Worm (Caenorhabditis elegans): ENCODE data around the gene F54F11.1.

Gene F54F11.1

DNA sequence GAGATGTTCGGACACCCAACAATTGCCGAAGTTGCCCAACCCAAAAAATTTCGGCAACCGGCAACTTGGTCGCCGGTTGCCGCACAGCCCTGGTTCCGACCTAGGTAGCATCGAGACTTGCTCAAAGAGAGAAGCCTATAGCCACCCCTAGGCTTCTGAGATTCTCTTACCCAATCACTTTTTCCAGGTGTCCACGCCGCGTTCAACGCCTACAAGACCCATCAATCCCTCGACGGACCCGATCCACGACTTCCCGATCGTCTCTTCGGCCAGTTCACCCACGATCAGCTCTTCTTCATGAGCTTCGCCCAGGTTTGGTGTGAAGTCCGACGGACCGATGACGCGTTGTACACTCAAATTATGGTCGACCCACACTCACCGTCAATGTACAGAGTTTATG lies 12.1 kb downstream of the F54F11.1 start:
- no peak for TF ChIP-seq tab-1 (GFP tag; IDR thresholded peaks at IDR 0.05)

DNA sequence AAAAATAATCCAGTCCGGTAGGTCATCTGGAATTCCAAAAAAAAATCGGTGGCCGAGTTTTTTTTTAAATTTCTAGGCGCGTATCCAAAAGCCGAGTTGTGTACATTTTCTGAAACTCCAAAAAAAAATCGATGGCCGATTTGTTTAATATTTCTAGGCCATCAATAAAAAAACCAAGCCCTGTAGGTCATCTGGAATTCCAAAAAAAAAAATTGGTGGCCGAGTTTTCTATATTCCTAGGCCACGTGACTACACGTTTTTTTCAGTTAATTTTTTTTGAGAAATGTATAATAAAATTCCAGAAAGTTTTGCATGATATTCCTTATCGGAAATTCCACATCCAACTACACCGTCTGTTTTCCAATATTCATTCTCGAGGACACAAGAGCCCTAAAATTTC lies 13.8 kb downstream of the F54F11.1 start, which contains the start of gene sre-45:
Gene sre-45 (plus strand): TSS at position 301 of the 400 bp plus-strand sequence.
- no peak for TF ChIP-seq T22C8.4 (GFP tag; IDR thresholded peaks at IDR 0.05)

DNA sequence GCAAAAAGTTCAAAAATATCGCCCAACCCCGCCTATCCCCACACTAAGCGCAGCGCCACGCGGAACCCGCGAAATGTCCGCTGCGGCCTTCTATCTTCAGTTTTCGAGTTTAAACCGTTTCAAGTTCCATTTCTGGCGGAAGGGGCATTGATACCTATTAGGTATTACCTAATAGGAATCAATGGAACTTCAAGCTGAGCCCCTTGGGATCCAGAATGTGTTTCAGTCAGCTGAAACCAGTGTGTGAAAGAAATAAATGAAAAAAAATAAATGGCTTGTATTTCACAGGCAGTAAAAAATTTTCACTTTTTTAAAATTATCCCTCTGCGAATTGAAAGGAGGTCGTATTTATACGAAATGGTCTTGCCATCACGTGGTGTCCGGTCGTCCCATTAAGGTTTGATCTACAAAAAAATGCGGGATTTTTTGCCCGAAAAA lies 17.4 kb downstream of the F54F11.1 start:
- TF ChIP-seq cog-1 (tag; optimal IDR thresholded peaks at IDR 0.05), result no peak
- no peak for TF ChIP-seq T22C8.4 (GFP tag; IDR thresholded peaks at IDR 0.05)
- no peak for TF ChIP-seq med-1 (GFP tag; optimal IDR thresholded peaks at IDR 0.05; ENCODE audit: insufficient read depth)
- TF ChIP-seq ztf-29 (GFP tag; IDR thresholded peaks at IDR 0.05), result no peak

ce11 chrII:13521977-13522404 lies 18.2 kb downstream of the F54F11.1 start:
- no peak for TF ChIP-seq ref-1 (GFP tag; conservative IDR thresholded peaks at IDR 0.05)
- no peak for TF ChIP-seq T22C8.4 (GFP tag; IDR thresholded peaks at IDR 0.05)
- no peak for TF ChIP-seq ztf-29 (GFP tag; IDR thresholded peaks at IDR 0.05)
- no peak for TF ChIP-seq cog-1 (tag; optimal IDR thresholded peaks at IDR 0.05)
- TF ChIP-seq tab-1 (GFP tag; IDR thresholded peaks at IDR 0.05), result no peak
- no peak for TF ChIP-seq med-1 (GFP tag; optimal IDR thresholded peaks at IDR 0.05; ENCODE audit: insufficient read depth)
- no peak for TF ChIP-seq klf-2 (GFP tag; conservative IDR thresholded peaks at IDR 0.05)
- no peak for TF ChIP-seq flt-1 (GFP tag; IDR thresholded peaks at IDR 0.05)
- TF ChIP-seq ztf-23 (GFP tag; IDR thresholded peaks at IDR 0.05), result no peak

DNA sequence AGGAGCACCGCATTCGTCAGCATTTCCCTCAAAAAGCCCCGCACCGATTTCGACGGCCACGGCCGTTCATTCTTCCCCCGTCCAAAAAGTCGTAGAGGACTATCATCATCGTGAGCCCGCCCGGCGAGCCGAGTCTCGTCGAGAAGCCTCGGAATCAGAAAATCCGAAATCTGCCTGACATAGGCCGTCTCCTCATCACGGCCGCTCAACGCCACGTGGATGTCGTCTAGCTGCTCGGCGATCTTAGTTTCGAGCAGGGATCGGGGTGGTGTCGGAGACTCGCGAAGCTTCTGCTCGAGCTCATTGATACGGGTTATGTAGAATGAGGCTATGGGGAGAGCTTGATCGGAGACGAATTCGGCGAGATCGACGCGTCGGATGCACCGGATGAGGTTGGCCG lies 25.4 kb downstream of the F54F11.1 start:
- TF ChIP-seq med-1 (GFP tag; optimal IDR thresholded peaks at IDR 0.05; ENCODE audit: insufficient read depth) (no peak), cog-1 (tag; optimal IDR thresholded peaks at IDR 0.05) (no peak), tab-1 (GFP tag; IDR thresholded peaks at IDR 0.05) (no peak), T22C8.4 (GFP tag; IDR thresholded peaks at IDR 0.05) (no peak), ztf-29 (GFP tag; IDR thresholded peaks at IDR 0.05) (no peak), ztf-23 (GFP tag; IDR thresholded peaks at IDR 0.05) (no peak), flt-1 (GFP tag; IDR thresholded peaks at IDR 0.05) (no peak), ref-1 (GFP tag; conservative IDR thresholded peaks at IDR 0.05) (no peak), klf-2 (GFP tag; conservative IDR thresholded peaks at IDR 0.05) (no peak)

- no peak for TF ChIP-seq ztf-29 (GFP tag; IDR thresholded peaks at IDR 0.05)
- TF ChIP-seq T22C8.4 (GFP tag; IDR thresholded peaks at IDR 0.05), result no peak
- no peak for TF ChIP-seq klf-2 (GFP tag; conservative IDR thresholded peaks at IDR 0.05)
- no peak for TF ChIP-seq med-1 (GFP tag; optimal IDR thresholded peaks at IDR 0.05; ENCODE audit: insufficient read depth)
- no peak for TF ChIP-seq tab-1 (GFP tag; IDR thresholded peaks at IDR 0.05)
- TF ChIP-seq ref-1 (GFP tag; conservative IDR thresholded peaks at IDR 0.05), result no peak
- no peak for TF ChIP-seq flt-1 (GFP tag; IDR thresholded peaks at IDR 0.05)
- TF ChIP-seq cog-1 (tag; optimal IDR thresholded peaks at IDR 0.05), result no peak
- TF ChIP-seq ztf-23 (GFP tag; IDR thresholded peaks at IDR 0.05), result no peak
Measured at ce11 chrII:13530657-13531056, 26.9 kb downstream of the F54F11.1 start.

- no peak for TF ChIP-seq klf-2 (GFP tag; conservative IDR thresholded peaks at IDR 0.05)
- TF ChIP-seq tab-1 (GFP tag; IDR thresholded peaks at IDR 0.05), result no peak
- no peak for TF ChIP-seq ztf-23 (GFP tag; IDR thresholded peaks at IDR 0.05)
Measured at ce11 chrII:13531118-13531517, 27.4 kb downstream of the F54F11.1 start, which contains the start of gene snx-14. Gene snx-14, minus strand, starts transcription at chrII:13531218.

DNA sequence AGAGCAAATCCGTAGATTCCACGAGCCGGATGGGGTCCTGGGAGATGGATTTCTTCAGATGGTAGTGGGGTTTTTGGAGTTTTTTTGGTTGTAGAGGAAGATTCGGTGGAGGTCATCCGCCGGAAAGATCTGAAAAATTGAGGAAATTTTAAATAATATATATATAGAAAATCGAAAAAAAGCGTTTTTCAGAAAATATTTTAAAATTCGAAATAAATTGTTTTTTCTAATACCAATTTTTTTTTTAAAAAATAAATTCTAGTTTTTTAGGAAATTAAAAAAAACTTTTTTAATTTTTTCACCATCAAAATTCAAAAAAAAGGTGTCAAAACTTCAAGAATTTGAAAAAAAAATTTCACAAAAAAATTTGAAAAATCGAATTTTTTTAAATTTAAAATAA lies 37.2 kb downstream of the F54F11.1 start, which contains the start of the genes noa-1 and Y48E1B.17:
Gene noa-1 (minus strand): TSS at position 101 of the 400 bp plus-strand sequence.
Gene Y48E1B.17 (minus strand): TSS at position 129 of the 400 bp plus-strand sequence.
- TF ChIP-seq ztf-23 (GFP tag; IDR thresholded peaks at IDR 0.05), result no peak
- no peak for TF ChIP-seq med-1 (GFP tag; optimal IDR thresholded peaks at IDR 0.05; ENCODE audit: insufficient read depth)
- no peak for TF ChIP-seq ref-1 (GFP tag; conservative IDR thresholded peaks at IDR 0.05)
- TF ChIP-seq ztf-29 (GFP tag; IDR thresholded peaks at IDR 0.05), result no peak
- TF ChIP-seq T22C8.4 (GFP tag; IDR thresholded peaks at IDR 0.05), result no peak
- no peak for TF ChIP-seq tab-1 (GFP tag; IDR thresholded peaks at IDR 0.05)
- no peak for TF ChIP-seq flt-1 (GFP tag; IDR thresholded peaks at IDR 0.05)

DNA sequence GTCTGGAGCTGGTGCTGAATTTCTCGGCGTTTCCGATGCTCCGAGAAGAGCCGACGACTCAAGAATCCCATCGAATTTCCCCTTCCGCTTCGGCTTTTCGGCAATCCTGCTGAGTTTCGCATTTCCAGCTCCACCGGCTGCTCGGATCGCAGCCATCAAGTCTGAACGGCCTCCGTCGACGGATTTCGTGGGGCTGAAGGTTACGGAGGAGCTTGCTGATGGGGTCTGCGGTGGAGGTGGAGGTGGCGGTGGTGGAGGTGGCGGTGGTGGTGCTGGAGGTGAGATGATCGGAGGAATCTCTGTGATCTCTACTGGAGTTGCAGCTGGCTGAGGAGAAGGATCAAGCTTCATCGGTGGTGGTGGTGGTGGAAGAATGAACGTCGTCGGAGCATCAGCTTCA lies 39.2 kb downstream of the F54F11.1 start:
- TF ChIP-seq tab-1 (GFP tag; IDR thresholded peaks at IDR 0.05), result no peak
- no peak for TF ChIP-seq med-1 (GFP tag; optimal IDR thresholded peaks at IDR 0.05; ENCODE audit: insufficient read depth)
- TF ChIP-seq T22C8.4 (GFP tag; IDR thresholded peaks at IDR 0.05), result no peak
- TF ChIP-seq klf-2 (GFP tag; conservative IDR thresholded peaks at IDR 0.05), result no peak
- no peak for TF ChIP-seq ztf-23 (GFP tag; IDR thresholded peaks at IDR 0.05)
- no peak for TF ChIP-seq cog-1 (tag; optimal IDR thresholded peaks at IDR 0.05)
- no peak for TF ChIP-seq flt-1 (GFP tag; IDR thresholded peaks at IDR 0.05)
- TF ChIP-seq ztf-29 (GFP tag; IDR thresholded peaks at IDR 0.05), result no peak
- TF ChIP-seq ref-1 (GFP tag; conservative IDR thresholded peaks at IDR 0.05), result no peak

DNA sequence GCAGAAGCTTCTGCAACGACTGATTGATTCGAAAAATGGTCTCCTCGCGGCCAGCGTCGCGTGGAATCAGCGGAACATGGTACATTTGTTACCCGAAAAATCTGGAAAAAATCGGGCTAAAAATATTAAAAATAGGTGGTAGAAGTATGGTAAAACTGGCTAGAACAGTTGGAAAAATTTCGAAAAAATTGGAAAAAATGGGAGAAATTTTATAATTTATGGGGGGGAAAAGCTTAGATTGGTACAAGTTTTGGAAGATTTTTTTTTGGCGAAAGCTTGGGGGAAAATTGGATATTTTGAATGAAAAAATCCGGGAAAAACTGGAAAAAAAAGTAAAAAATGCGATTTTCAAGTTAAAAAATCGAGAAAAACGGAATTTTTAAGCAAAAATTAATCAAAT lies 43.8 kb downstream of the F54F11.1 start, which contains the start of gene ddl-2:
Gene ddl-2 (minus strand): TSS at position 101 of the 400 bp plus-strand sequence.
- TF ChIP-seq flt-1 (GFP tag; IDR thresholded peaks at IDR 0.05), result no peak
- TF ChIP-seq med-1 (GFP tag; optimal IDR thresholded peaks at IDR 0.05; ENCODE audit: insufficient read depth), result no peak
- no peak for TF ChIP-seq klf-2 (GFP tag; conservative IDR thresholded peaks at IDR 0.05)
- no peak for TF ChIP-seq tab-1 (GFP tag; IDR thresholded peaks at IDR 0.05)
- TF ChIP-seq ref-1 (GFP tag; conservative IDR thresholded peaks at IDR 0.05), result no peak
- no peak for TF ChIP-seq cog-1 (tag; optimal IDR thresholded peaks at IDR 0.05)
- TF ChIP-seq ztf-23 (GFP tag; IDR thresholded peaks at IDR 0.05), result no peak
- no peak for TF ChIP-seq ztf-29 (GFP tag; IDR thresholded peaks at IDR 0.05)
- no peak for TF ChIP-seq T22C8.4 (GFP tag; IDR thresholded peaks at IDR 0.05)

Data from whole organism, midembryonic.